Worm (Caenorhabditis elegans) whole organism, young adult: ENCODE measurements around the gene R13D11.10.

Experiments
- F22D6.2 ChIP-seq: sonication (generic microtip); optimal IDR thresholded peaks from 2 replicates; lab custom pipeline; 2016; ENCODE audit warnings: mild to moderate bottlenecking, missing genetic modification characterization, missing compliant biosample characterization
- F39B2.1 ChIP-seq: fragments of 200-800 bp; sonication (Bioruptor generic); IDR thresholded peaks from 2 replicates; pipeline ENCODE4 v1.3.6; 2022; ENCODE audit warnings: missing genetic modification reagents, missing genetic modification characterization, missing compliant biosample characterization
- F55B11.4 ChIP-seq: sonication (generic microtip); optimal IDR thresholded peaks from 2 replicates; lab custom pipeline; 2016; ENCODE audit warnings: missing compliant biosample characterization, missing genetic modification characterization, borderline replicate concordance; ENCODE audit not compliant: insufficient read depth
- ceh-91 ChIP-seq: fragments of 200-800 bp; sonication (Bioruptor generic); IDR thresholded peaks from 2 replicates; pipeline ENCODE4 v1.3.6; 2022; ENCODE audit warnings: missing genetic modification reagents, missing genetic modification characterization, missing compliant biosample characterization
- lsl-1 ChIP-seq: fragments of 200-800 bp; sonication (Bioruptor generic); optimal IDR thresholded peaks from 2 replicates; lab custom pipeline; 2018; ENCODE audit warnings: mild to moderate bottlenecking, missing genetic modification characterization, moderate library complexity, missing compliant biosample characterization
- nhr-120 ChIP-seq: fragments of 200-800 bp; sonication (Bioruptor generic); IDR thresholded peaks from 2 replicates; pipeline ENCODE4 v1.3.6; 2022; ENCODE audit warnings: missing genetic modification characterization, missing compliant biosample characterization
- repo-1 ChIP-seq: sonication (generic microtip); optimal IDR thresholded peaks from 2 replicates; lab custom pipeline; 2017; ENCODE audit warnings: mild to moderate bottlenecking, missing genetic modification characterization, missing compliant biosample characterization

- TF ChIP-seq nhr-120 (GFP tag; lab: Robert Waterston, UW) (no peak), F22D6.2 (no peak), F39B2.1 (GFP tag; lab: Robert Waterston, UW) (no peak), repo-1 (tag; lab: Kevin White, UChicago) (no peak), F55B11.4 (no peak), ceh-91 (GFP tag; lab: Robert Waterston, UW) (no peak), lsl-1 (no peak)
Observed at ce11 chrV:826097-826496, 13.1 kb upstream of the R13D11.10 start, which contains the start of gene F41H8.2.
